Fruit fly (Drosophila melanogaster) whole organism: Measurements from ENCODE around the gene Ing5.
A peak's percentile ranks its signal among the peaks of the same experiment; 100 is the strongest.

Experiments used
- CG8478 ChIP-seq: fragments of >200 bp; optimal IDR thresholded peaks from 2 replicates; lab custom pipeline; 2018; ENCODE audit warnings: inconsistent platforms
- Dll ChIP-seq: fragments of >200 bp; optimal IDR thresholded peaks from 2 replicates; lab custom pipeline; 2017
- EcR ChIP-seq, 2 experiments: fragments of >200 bp; optimal IDR thresholded peaks; 2 replicates each; lab custom pipeline; 2017; ENCODE audit warnings: missing biosample characterization in 2 of 2, missing genetic modification characterization in 2 of 2, missing genetic modification reagents in 2 of 2
- pan ChIP-seq: fragments of >200 bp; optimal IDR thresholded peaks from 2 replicates; lab custom pipeline; 2017
- psq ChIP-seq: fragments of >200 bp; optimal IDR thresholded peaks from 2 replicates; lab custom pipeline; 2017
- usp ChIP-seq: fragments of >200 bp; optimal IDR thresholded peaks from 2 replicates; lab custom pipeline; 2017; ENCODE audit warnings: missing biosample characterization, missing genetic modification characterization, mixed read lengths

Gene Ing5

dm6 chr2L:13396084-13396483 lies 9.0 kb upstream of the Ing5 start, which contains the start of gene CG16957:
TSS of gene CG16957 (minus strand) at chr2L:13396184.
- TF ChIP-seq pan (lab: Kevin White, UChicago) (no peak), usp (no peak)

dm6 chr2L:13394903-13395302 lies 7.8 kb upstream of the Ing5 start, which contains the start of gene RpL24:
TSS of gene RpL24 (minus strand) at chr2L:13395131.
- TF ChIP-seq Dll (lab: Kevin White, UChicago) (no peak), CG8478 (lab: Kevin White, UChicago) (no peak), psq (no peak), pan (lab: Kevin White, UChicago) (no peak), usp (no peak), EcR (GFP tag; optimal IDR thresholded peaks at IDR 0.05; lab: Kevin White, UChicago) (no peak)

DNA sequence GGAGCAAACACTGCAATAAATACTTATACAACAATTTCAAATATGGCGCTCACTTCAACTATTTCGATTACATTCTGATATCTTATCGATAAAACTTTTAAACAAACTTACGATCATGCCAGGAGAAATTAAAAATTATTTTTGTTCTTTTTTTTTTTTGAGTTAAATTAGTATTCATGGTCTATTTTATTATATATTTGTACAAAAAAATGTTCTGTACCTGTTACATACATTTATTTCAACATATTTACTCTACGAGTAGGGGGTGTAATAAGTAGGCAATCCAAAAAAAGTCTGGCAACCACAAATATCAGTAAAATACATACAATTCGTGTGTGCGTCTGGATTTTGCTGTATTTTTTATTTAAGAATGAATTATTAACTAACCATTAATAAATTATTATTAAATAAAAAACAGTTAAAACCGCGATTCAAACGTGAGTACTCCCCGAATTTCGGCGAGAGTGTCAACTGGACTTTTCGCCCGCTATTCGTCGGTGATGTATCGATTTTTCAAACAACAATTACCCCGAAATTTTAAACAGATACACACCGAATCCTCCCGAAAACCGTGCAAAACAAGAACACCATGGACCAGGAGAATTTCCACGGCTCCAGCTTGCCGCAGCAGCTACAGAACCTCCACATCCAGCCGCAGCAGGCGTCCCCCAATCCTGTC lies 4.6 kb downstream of the Ing5 start, which contains the start of gene loqs:
Gene loqs (plus strand): TSS at position 302 of the 679 bp plus-strand sequence.
- TF ChIP-seq EcR (GFP tag; optimal IDR thresholded peaks at IDR 0.05; lab: Kevin White, UChicago) (no peak), psq (no peak), Dll (lab: Kevin White, UChicago) (no peak), usp (no peak), pan (lab: Kevin White, UChicago) (no peak), CG8478 (lab: Kevin White, UChicago) (no peak)

- TF ChIP-seq pan (lab: Kevin White, UChicago) (peak; percentile 83), usp (no peak)
Observed at dm6 chr2L:13378488-13378964, 8.6 kb downstream of the Ing5 start, which contains the start of the genes CG9302 and beta'COP. TSS of gene CG9302 (minus strand) at chr2L:13378538. TSS of gene beta'COP (plus strand) at chr2L:13378902.

dm6 chr2L:13376086-13376485 lies 11.0 kb downstream of the Ing5 start:
- TF ChIP-seq usp = no peak
- TF ChIP-seq pan (lab: Kevin White, UChicago) = no peak
- TF ChIP-seq CG8478 (lab: Kevin White, UChicago) = no peak
- TF ChIP-seq EcR (GFP tag; optimal IDR thresholded peaks at IDR 0.05; lab: Kevin White, UChicago) = no peak
- no peak for TF ChIP-seq Dll (lab: Kevin White, UChicago)
- TF ChIP-seq psq = no peak

- TF ChIP-seq EcR (GFP tag; optimal IDR thresholded peaks at IDR 0.05; lab: Kevin White, UChicago) (no peak), Dll (lab: Kevin White, UChicago) (no peak), psq (no peak), pan (lab: Kevin White, UChicago) (no peak), usp (no peak), CG8478 (lab: Kevin White, UChicago) (no peak)
Observed at dm6 chr2L:13373435-13374242, 13.5 kb downstream of the Ing5 start, which contains the start of the genes Bdp1 and CG6565. TSS of gene Bdp1 (minus strand) at chr2L:13373890. TSS of gene CG6565 (plus strand) at chr2L:13374019.

DNA sequence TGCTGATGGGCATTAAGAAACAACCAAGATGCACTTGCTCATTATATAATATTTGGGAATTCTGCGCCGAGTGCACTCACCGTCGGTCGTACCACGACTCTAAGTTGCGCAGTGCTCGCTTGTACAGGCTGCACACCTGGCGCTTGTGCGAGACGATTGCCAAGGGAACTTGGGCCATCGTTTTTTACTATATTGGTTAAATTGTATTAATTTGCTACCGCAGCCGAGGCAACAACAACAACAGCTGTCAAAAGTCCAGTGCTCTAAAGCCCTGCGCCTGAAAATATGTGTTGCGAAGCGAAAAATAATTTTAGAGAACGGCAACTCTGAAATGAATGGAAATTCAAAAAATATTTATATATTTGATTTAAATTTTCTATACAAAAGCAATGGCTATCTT lies 16.4 kb downstream of the Ing5 start, which contains the start of gene ND-B22:
Gene ND-B22 (minus strand): TSS at position 349 of the 400 bp plus-strand sequence.
- TF ChIP-seq EcR (GFP tag; optimal IDR thresholded peaks at IDR 0.05; lab: Kevin White, UChicago) (no peak), CG8478 (lab: Kevin White, UChicago) (no peak)

dm6 chr2L:13368940-13369339 lies 18.2 kb downstream of the Ing5 start, which contains the start of gene CG31855:
TSS of gene CG31855 (plus strand) at chr2L:13369204.
- TF ChIP-seq pan (lab: Kevin White, UChicago) = no peak
- no peak for TF ChIP-seq usp
- no peak for TF ChIP-seq EcR (GFP tag; optimal IDR thresholded peaks at IDR 0.05; lab: Kevin White, UChicago)
- no peak for TF ChIP-seq CG8478 (lab: Kevin White, UChicago)
- TF ChIP-seq psq = no peak
- no peak for TF ChIP-seq Dll (lab: Kevin White, UChicago)

dm6 chr2L:13367378-13367777 lies 19.7 kb downstream of the Ing5 start, which contains the start of gene Tap42:
TSS of gene Tap42 (plus strand) at chr2L:13367617.
- TF ChIP-seq EcR (GFP tag; optimal IDR thresholded peaks at IDR 0.05; lab: Kevin White, UChicago) (no peak), usp (no peak), psq (no peak), pan (lab: Kevin White, UChicago) (no peak), Dll (lab: Kevin White, UChicago) (no peak), CG8478 (lab: Kevin White, UChicago) (no peak)

DNA sequence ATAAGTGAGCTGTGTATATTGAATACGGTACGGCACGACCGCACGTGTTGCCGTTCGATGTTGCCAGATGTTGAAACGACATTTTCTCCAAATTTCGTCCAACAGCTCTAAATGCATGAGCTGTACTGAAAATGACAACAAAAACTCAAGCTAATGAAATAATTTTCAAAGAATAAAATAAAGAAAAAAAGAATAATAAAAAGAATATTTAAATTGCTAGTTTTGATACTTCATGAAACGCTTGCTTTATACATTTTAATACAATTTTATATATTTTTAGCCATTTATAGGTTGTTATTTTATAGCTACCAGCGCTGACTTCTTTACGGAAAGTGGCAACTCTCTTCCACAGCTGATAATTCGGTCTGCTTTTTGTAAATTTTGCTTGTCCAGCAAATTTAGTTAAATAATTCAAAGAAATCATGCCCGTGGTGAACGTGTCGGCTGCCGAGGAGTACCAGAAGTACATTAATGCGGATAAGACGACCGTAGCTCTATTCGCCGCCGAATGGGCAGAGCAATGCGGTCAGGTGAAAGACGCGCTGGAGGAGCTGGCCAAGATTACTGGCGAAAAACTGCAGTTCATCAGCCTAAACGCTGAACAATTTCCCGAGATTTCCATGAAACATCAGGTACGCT lies 20.9 kb downstream of the Ing5 start, which contains the start of the genes Nnp-1 and Grx3:
Gene Nnp-1 (minus strand): TSS at position 81 of the 639 bp plus-strand sequence.
Gene Grx3 (plus strand): TSS at position 339 of the 639 bp plus-strand sequence.
- TF ChIP-seq CG8478 (lab: Kevin White, UChicago) = no peak

DNA sequence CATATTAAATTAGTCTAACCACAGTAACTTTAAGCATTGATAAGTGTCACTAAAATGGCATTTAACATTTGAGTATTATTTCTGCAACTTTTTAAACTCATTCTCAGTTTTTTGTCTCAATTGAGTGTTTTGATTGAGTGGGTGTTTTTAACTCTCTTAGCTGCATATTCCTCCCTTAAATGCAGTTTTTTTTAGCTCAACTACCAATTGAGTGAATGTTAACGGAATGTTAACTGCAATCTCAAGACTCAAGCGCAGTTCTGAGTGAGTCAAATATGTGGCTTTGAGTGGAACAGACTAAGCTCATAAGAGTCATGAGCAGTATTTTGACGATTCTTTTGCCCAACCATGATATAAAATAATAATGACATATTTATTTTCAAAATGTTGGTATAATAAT lies 24.2 kb downstream of the Ing5 start:
- TF ChIP-seq Dll (lab: Kevin White, UChicago) (no peak), EcR (GFP tag; optimal IDR thresholded peaks at IDR 0.05; lab: Kevin White, UChicago) (no peak), pan (lab: Kevin White, UChicago) (no peak), psq (no peak), CG8478 (lab: Kevin White, UChicago) (no peak), usp (no peak)
